Fruit fly (Drosophila melanogaster) whole organism, embryonic: ENCODE results near the gene Sec20.

Experiments used
- Ada2b ChIP-seq: fragments of 200-800 bp; sonication (Bioruptor generic); IDR thresholded peaks from 2 replicates; pipeline ENCODE4 v1.3.6; 2022; ENCODE audit warnings: missing biosample characterization, missing genetic modification characterization
- CG11456 ChIP-seq: fragments of 200-800 bp; sonication (Bioruptor generic); IDR thresholded peaks from 3 replicates; pipeline ENCODE4 v1.3.6; 2022; ENCODE audit warnings: missing biosample characterization, missing genetic modification characterization
- CG12155 ChIP-seq: fragments of 200-800 bp; sonication (Bioruptor generic); optimal IDR thresholded peaks from 3 replicates; lab custom pipeline; 2016; ENCODE audit warnings: missing biosample characterization, missing genetic modification characterization
- CG12236 ChIP-seq: fragments of 200-800 bp; sonication (Bioruptor generic); optimal IDR thresholded peaks from 2 replicates; lab custom pipeline; 2016; ENCODE audit warnings: missing biosample characterization, missing genetic modification characterization
- CG12299 ChIP-seq: fragments of 200-800 bp; sonication (Bioruptor generic); optimal IDR thresholded peaks from 2 replicates; lab custom pipeline; 2018; ENCODE audit warnings: missing biosample characterization, mild to moderate bottlenecking, missing genetic modification characterization
- CG12744 ChIP-seq: fragments of 200-800 bp; sonication (Bioruptor generic); optimal IDR thresholded peaks from 2 replicates; lab custom pipeline; 2016; ENCODE audit warnings: missing biosample characterization, missing genetic modification characterization
- CG1603 ChIP-seq: fragments of 200-800 bp; sonication (Bioruptor generic); optimal IDR thresholded peaks from 2 replicates; lab custom pipeline; 2019; ENCODE audit warnings: missing biosample characterization, mild to moderate bottlenecking, missing genetic modification characterization, moderate library complexity
- CG16863 ChIP-seq: fragments of 200-800 bp; sonication (Bioruptor generic); optimal IDR thresholded peaks from 3 replicates; lab custom pipeline; 2016; ENCODE audit warnings: missing biosample characterization, missing genetic modification characterization
- CG2712 ChIP-seq: fragments of 200-800 bp; optimal IDR thresholded peaks from 3 replicates; lab custom pipeline; 2019; ENCODE audit warnings: missing biosample characterization, mild to moderate bottlenecking, missing genetic modification characterization, moderate library complexity
- CG3065 ChIP-seq: fragments of 200-800 bp; sonication (Bioruptor generic); optimal IDR thresholded peaks from 2 replicates; lab custom pipeline; 2016; ENCODE audit warnings: missing biosample characterization, missing genetic modification characterization
- CG33213 ChIP-seq: fragments of 200-800 bp; sonication (Bioruptor generic); optimal IDR thresholded peaks from 3 replicates; lab custom pipeline; 2016; ENCODE audit warnings: missing biosample characterization, missing genetic modification characterization
- CG6175 ChIP-seq: fragments of 200-800 bp; sonication (Bioruptor generic); IDR thresholded peaks from 3 replicates; pipeline ENCODE4 v1.3.6; 2022; ENCODE audit warnings: missing biosample characterization, missing genetic modification characterization
- CG6683 ChIP-seq: fragments of 200-800 bp; sonication (Bioruptor generic); optimal IDR thresholded peaks from 2 replicates; lab custom pipeline; 2017; ENCODE audit warnings: missing biosample characterization, mild to moderate bottlenecking, missing genetic modification characterization, missing genetic modification reagents
- CG6689 ChIP-seq: fragments of 200-800 bp; sonication (Bioruptor generic); IDR thresholded peaks from 2 replicates; pipeline ENCODE4 v1.3.6; 2022; ENCODE audit warnings: missing biosample characterization, missing genetic modification characterization
- CG7963 ChIP-seq: fragments of 200-800 bp; sonication (Bioruptor generic); IDR thresholded peaks from 3 replicates; pipeline ENCODE4 v1.3.6; 2022; ENCODE audit warnings: missing biosample characterization, missing genetic modification characterization; ENCODE audit not compliant: partially characterized antibody
- CG8089 ChIP-seq: fragments of 200-800 bp; sonication (Bioruptor generic); optimal IDR thresholded peaks from 3 replicates; lab custom pipeline; 2016; ENCODE audit warnings: missing biosample characterization, missing genetic modification characterization
- CG8281 ChIP-seq: fragments of 200-800 bp; sonication (Bioruptor generic); optimal IDR thresholded peaks from 2 replicates; lab custom pipeline; 2018; ENCODE audit warnings: missing biosample characterization, mild to moderate bottlenecking, missing genetic modification characterization, moderate library complexity
- CG8765 ChIP-seq: fragments of 200-800 bp; sonication (Bioruptor generic); IDR thresholded peaks from 2 replicates; pipeline ENCODE4 v1.3.6; 2022; ENCODE audit warnings: missing biosample characterization, missing genetic modification characterization
- Chrac-16 ChIP-seq: fragments of 200-800 bp; sonication (Bioruptor generic); optimal IDR thresholded peaks from 3 replicates; lab custom pipeline; 2016; ENCODE audit warnings: missing biosample characterization, missing genetic modification characterization
- Deaf1 ChIP-seq: fragments of 200-800 bp; optimal IDR thresholded peaks from 3 replicates; lab custom pipeline; 2019; ENCODE audit warnings: missing biosample characterization, mild to moderate bottlenecking, missing genetic modification characterization, moderate library complexity
- Drgx ChIP-seq: fragments of 200-800 bp; sonication (Bioruptor generic); IDR thresholded peaks from 2 replicates; pipeline ENCODE4 v1.3.6; 2022; ENCODE audit warnings: missing biosample characterization, missing genetic modification characterization
- Elba2 ChIP-seq: fragments of 200-800 bp; sonication (Bioruptor generic); optimal IDR thresholded peaks from 3 replicates; lab custom pipeline; 2016; ENCODE audit warnings: missing biosample characterization, missing genetic modification characterization
- H15 ChIP-seq: fragments of 200-800 bp; sonication (Bioruptor generic); IDR thresholded peaks from 3 replicates; pipeline ENCODE4 v1.3.6; 2022; ENCODE audit warnings: missing biosample characterization, missing genetic modification characterization
- Hr78 ChIP-seq, 2 experiments: fragments of 200-800 bp in 1 of 2; fragments of >200 bp in 1 of 2; sonication (Bioruptor generic) in 1 of 2; optimal IDR thresholded peaks; 2 replicates each; lab custom pipeline; 2017 to 2019; ENCODE audit warnings: missing biosample characterization in 2 of 2, missing genetic modification characterization in 2 of 2, mild to moderate bottlenecking in 1 of 2, moderate library complexity in 1 of 2
- Jarid2 ChIP-seq: fragments of 200-800 bp; sonication (Bioruptor generic); optimal IDR thresholded peaks from 3 replicates; lab custom pipeline; 2017; ENCODE audit warnings: mild to moderate bottlenecking, missing biosample characterization, missing genetic modification reagents, missing genetic modification characterization
- Lhr ChIP-seq: fragments of 200-800 bp; sonication (Bioruptor generic); optimal IDR thresholded peaks from 3 replicates; lab custom pipeline; 2017; ENCODE audit warnings: mild to moderate bottlenecking, missing biosample characterization, missing genetic modification reagents, missing genetic modification characterization
- Oaz ChIP-seq: fragments of 200-800 bp; sonication (Bioruptor generic); IDR thresholded peaks from 2 replicates; pipeline ENCODE4 v1.3.6; 2022; ENCODE audit warnings: missing biosample characterization, missing genetic modification characterization
- Spps ChIP-seq: fragments of 200-800 bp; sonication (Bioruptor generic); optimal IDR thresholded peaks from 2 replicates; lab custom pipeline; 2018; ENCODE audit warnings: missing biosample characterization, mild to moderate bottlenecking, missing genetic modification characterization
- Tbp ChIP-seq: fragments of >200 bp; optimal IDR thresholded peaks from 2 replicates; lab custom pipeline; 2018; ENCODE audit warnings: missing biosample characterization, missing genetic modification characterization
- Trl ChIP-seq, 3 experiments: fragments of >200 bp in 2 of 3; fragments of 200-800 bp in 1 of 3; sonication (Bioruptor generic) in 1 of 3; optimal IDR thresholded peaks; 2 replicates in 1 of 3; 3 replicates in 2 of 3; lab custom pipeline; 2016 to 2017; ENCODE audit warnings: missing biosample characterization in 1 of 3, missing genetic modification characterization in 1 of 3
- amos ChIP-seq: fragments of 200-800 bp; sonication (Bioruptor generic); IDR thresholded peaks from 2 replicates; pipeline ENCODE4 v1.3.6; 2022; ENCODE audit warnings: missing biosample characterization, missing genetic modification characterization; ENCODE audit not compliant: partially characterized antibody
- caup ChIP-seq: fragments of 200-800 bp; sonication (Bioruptor generic); optimal IDR thresholded peaks from 3 replicates; lab custom pipeline; 2017; ENCODE audit warnings: missing biosample characterization, mild to moderate bottlenecking, missing genetic modification characterization, moderate library complexity; ENCODE audit not compliant: severe bottlenecking
- chif ChIP-seq, 2 experiments: fragments of 200-800 bp; sonication (Bioruptor generic); optimal IDR thresholded peaks; 3 replicates each; lab custom pipeline; 2016; ENCODE audit warnings: missing biosample characterization in 2 of 2, missing genetic modification characterization in 2 of 2
- chm ChIP-seq: fragments of 200-800 bp; sonication (Bioruptor generic); IDR thresholded peaks from 2 replicates; pipeline ENCODE4 v1.3.6; 2022; ENCODE audit warnings: missing biosample characterization, missing genetic modification characterization
- dmrt11E ChIP-seq: fragments of 200-800 bp; sonication (Bioruptor generic); optimal IDR thresholded peaks from 3 replicates; lab custom pipeline; 2018; ENCODE audit warnings: missing biosample characterization, mild to moderate bottlenecking, missing genetic modification characterization, moderate library complexity
- ems ChIP-seq: fragments of 200-800 bp; sonication (Bioruptor generic); optimal IDR thresholded peaks from 3 replicates; lab custom pipeline; 2016; ENCODE audit warnings: missing biosample characterization, missing genetic modification characterization
- gce ChIP-seq: fragments of 200-800 bp; sonication (Bioruptor generic); IDR thresholded peaks from 3 replicates; pipeline ENCODE4 v1.3.6; 2022; ENCODE audit warnings: missing biosample characterization, missing genetic modification characterization
- grau ChIP-seq: fragments of 200-800 bp; optimal IDR thresholded peaks from 3 replicates; lab custom pipeline; 2019; ENCODE audit warnings: missing biosample characterization, mild to moderate bottlenecking, missing genetic modification characterization, moderate library complexity
- hbn ChIP-seq: fragments of 200-800 bp; sonication (Bioruptor generic); IDR thresholded peaks from 2 replicates; pipeline ENCODE4 v1.3.6; 2022; ENCODE audit warnings: missing biosample characterization, missing genetic modification characterization; ENCODE audit not compliant: partially characterized antibody
- inv ChIP-seq: fragments of 200-800 bp; sonication (Bioruptor generic); IDR thresholded peaks from 2 replicates; pipeline ENCODE4 v1.3.6; 2022; ENCODE audit warnings: missing biosample characterization, missing genetic modification characterization; ENCODE audit not compliant: partially characterized antibody
- kah ChIP-seq: fragments of 200-800 bp; sonication (Bioruptor generic); optimal IDR thresholded peaks from 2 replicates; lab custom pipeline; 2018; ENCODE audit warnings: missing biosample characterization, mild to moderate bottlenecking, missing genetic modification characterization
- lola ChIP-seq, 3 experiments: fragments of >200 bp in 2 of 3; fragments of 200-800 bp in 1 of 3; sonication (Bioruptor generic) in 1 of 3; optimal IDR thresholded peaks; 2 replicates each; lab custom pipeline; 2017 to 2019; ENCODE audit warnings: missing biosample characterization in 3 of 3, missing genetic modification characterization in 3 of 3, mild to moderate bottlenecking in 1 of 3, moderate library complexity in 1 of 3
- peb ChIP-seq: fragments of 200-800 bp; sonication (Bioruptor generic); IDR thresholded peaks from 2 replicates; pipeline ENCODE4 v1.3.6; 2022; ENCODE audit warnings: missing biosample characterization, missing genetic modification characterization
- run ChIP-seq: fragments of 200-800 bp; sonication (Bioruptor generic); optimal IDR thresholded peaks from 3 replicates; lab custom pipeline; 2018; ENCODE audit warnings: missing biosample characterization, mild to moderate bottlenecking, missing genetic modification characterization
- schlank ChIP-seq: fragments of 200-800 bp; sonication (Bioruptor generic); optimal IDR thresholded peaks from 2 replicates; lab custom pipeline; 2018; ENCODE audit warnings: missing biosample characterization, mild to moderate bottlenecking, missing genetic modification characterization
- so ChIP-seq: fragments of 200-800 bp; sonication (Bioruptor generic); IDR thresholded peaks from 3 replicates; pipeline ENCODE4 v1.3.6; 2022; ENCODE audit warnings: missing biosample characterization, missing genetic modification characterization
- tio ChIP-seq: fragments of 200-800 bp; sonication (Bioruptor generic); optimal IDR thresholded peaks from 2 replicates; lab custom pipeline; 2017; ENCODE audit warnings: missing biosample characterization, missing genetic modification characterization, inconsistent platforms
- trem ChIP-seq: fragments of 200-800 bp; optimal IDR thresholded peaks from 3 replicates; lab custom pipeline; 2019; ENCODE audit warnings: missing biosample characterization, mild to moderate bottlenecking, missing genetic modification characterization, moderate library complexity
- trh ChIP-seq: fragments of 200-800 bp; sonication (Bioruptor generic); optimal IDR thresholded peaks from 2 replicates; lab custom pipeline; 2016; ENCODE audit warnings: missing biosample characterization, missing genetic modification characterization
- unpg ChIP-seq: fragments of 200-800 bp; sonication (Bioruptor generic); optimal IDR thresholded peaks from 3 replicates; lab custom pipeline; 2018; ENCODE audit warnings: missing biosample characterization, mild to moderate bottlenecking, missing genetic modification characterization, moderate library complexity

Gene Sec20

DNA sequence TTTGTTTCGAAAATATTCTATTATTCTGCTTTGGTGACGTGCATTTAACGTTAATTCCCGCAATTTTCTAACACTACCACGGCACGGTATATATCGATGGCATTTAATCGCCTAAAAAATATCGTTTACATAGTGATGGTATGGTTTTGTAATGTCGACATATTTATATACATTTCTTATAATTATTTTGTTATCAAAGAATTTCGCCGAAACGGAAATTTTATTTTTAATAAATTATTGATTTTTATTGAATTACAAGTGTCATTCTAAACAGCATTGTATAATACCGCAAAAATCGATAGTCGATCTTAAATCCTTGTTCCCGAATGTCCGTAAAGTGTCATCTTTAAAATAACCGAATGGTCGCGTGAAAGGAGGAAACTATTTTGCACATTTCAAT is at the start of gene Sec20, which contains the start of gene dgrn (continued):
- TF ChIP-seq CG2712 (peak; percentile 88), Lhr (GFP tag; lab: Kevin White, UChicago) (peak; percentile 50), dmrt11E (tag; lab: Kevin White, UChicago) (peak; percentile 75), CG12236 (GFP tag; lab: Kevin White, UChicago) (no peak), CG7963 (GFP tag; lab: Robert Waterston, UW) (peak; percentile 84), schlank (tag; lab: Kevin White, UChicago) (no peak), so (GFP tag; lab: Robert Waterston, UW) (no peak; the same call in 2 of the 3 replicates), trem (peak; percentile 95), Deaf1 (tag; lab: Kevin White, UChicago) (peak; percentile 63), inv (peak; percentile 96), CG8281 (no peak), CG8765 (GFP tag; lab: Robert Waterston, UW) (no peak), amos (GFP tag; lab: Robert Waterston, UW) (peak; percentile 95), chm (GFP tag; lab: Robert Waterston, UW) (no peak), CG6683 (GFP tag; lab: Kevin White, UChicago) (no peak), CG16863 (GFP tag; lab: Kevin White, UChicago) (no peak), CG12299 (tag; lab: Kevin White, UChicago) (peak; percentile 28), CG11456 (GFP tag; lab: Robert Waterston, UW) (peak; percentile 70; the same call in 2 of the 3 replicates), CG12155 (GFP tag; lab: Kevin White, UChicago) (peak; percentile 75), H15 (no peak; the same call in 2 of the 3 replicates), gce (GFP tag; lab: Robert Waterston, UW) (no peak), CG6175 (GFP tag; lab: Robert Waterston, UW) (no peak), kah (no peak), CG6689 (GFP tag; lab: Robert Waterston, UW) (peak; percentile 47; the same call in 1 of the 2 replicates), Tbp (no peak), ems (GFP tag; lab: Kevin White, UChicago) (peak; percentile 59), CG12744 (GFP tag; lab: Kevin White, UChicago) (no peak), chif (GFP tag; optimal IDR thresholded peaks at IDR 0.05; lab: Kevin White, UChicago) (no peak), CG1603 (tag; lab: Kevin White, UChicago) (peak; percentile 41), tio (GFP tag; lab: Kevin White, UChicago) (no peak), CG8089 (no peak), Oaz (GFP tag; lab: Robert Waterston, UW) (no peak), Drgx (GFP tag; lab: Robert Waterston, UW) (no peak), Trl (optimal IDR thresholded peaks at IDR 0.05; lab: Kevin White, UChicago) (no peak), Trl (GFP tag; optimal IDR thresholded peaks at IDR 0.05; lab: Kevin White, UChicago) (peak; percentile 14), lola (GFP tag; optimal IDR thresholded peaks at IDR 0.05; lab: Kevin White, UChicago) (peak in 1 of 3 experiments; percentile 69), CG3065 (peak; percentile 42), trh (GFP tag; lab: Kevin White, UChicago) (no peak), grau (tag; lab: Kevin White, UChicago) (peak; percentile 74), CG33213 (GFP tag; lab: Kevin White, UChicago) (peak; percentile 20), Ada2b (GFP tag; lab: Robert Waterston, UW) (peak; percentile 33; the same call in 1 of the 2 replicates), hbn (GFP tag; lab: Robert Waterston, UW) (peak; percentile 94), peb (GFP tag; lab: Robert Waterston, UW) (no peak), caup (GFP tag; lab: Kevin White, UChicago) (peak; percentile 54), Hr78 (GFP tag; optimal IDR thresholded peaks at IDR 0.05; lab: Kevin White, UChicago) (no peak), Chrac-16 (GFP tag; lab: Kevin White, UChicago) (peak; percentile 66), run (no peak), Elba2 (no peak), Spps (tag; lab: Kevin White, UChicago) (peak; percentile 36), Jarid2 (GFP tag; lab: Kevin White, UChicago) (no peak), unpg (peak; percentile 62)
